Fruit fly (Drosophila melanogaster): ENCODE data around the gene Socs16D.

Gene Socs16D

dm6 chrX:17852457-17852856 is 25.1 kb upstream of the Socs16D start, which contains the start of gene CG32554 (continued):
- TF ChIP-seq Myb (GFP tag; optimal IDR thresholded peaks at IDR 0.05) (peak; percentile 61), CG6689 (GFP tag; IDR thresholded peaks at IDR 0.05) (no peak), MBD-R2 (GFP tag; IDR thresholded peaks at IDR 0.05) (peak; percentile 69), chm (GFP tag; IDR thresholded peaks at IDR 0.05) (no peak), crp (GFP tag; optimal IDR thresholded peaks at IDR 0.05) (peak in 1 of 2 experiments; percentile 60), esg (GFP tag; conservative IDR thresholded peaks at IDR 0.05) (no peak), CG2889 (GFP tag; IDR thresholded peaks at IDR 0.05) (no peak), scrt (GFP tag; optimal IDR thresholded peaks at IDR 0.05) (peak; percentile 16), sim (GFP tag; IDR thresholded peaks at IDR 0.05) (no peak), CG3838 (GFP tag; optimal IDR thresholded peaks at IDR 0.05) (no peak), CG4328 (GFP tag; optimal IDR thresholded peaks at IDR 0.05) (no peak), CG13296 (GFP tag; optimal IDR thresholded peaks at IDR 0.05) (no peak), CG34422 (GFP tag; IDR thresholded peaks at IDR 0.05) (no peak), zen2 (GFP tag; IDR thresholded peaks at IDR 0.05; ENCODE audit: partially characterized antibody) (peak; percentile 91), crol (GFP tag; IDR thresholded peaks at IDR 0.05) (no peak), CG14441 (GFP tag; IDR thresholded peaks at IDR 0.05) (no peak), ci (GFP tag; IDR thresholded peaks at IDR 0.05) (no peak), Dp (GFP tag; optimal IDR thresholded peaks at IDR 0.05) (peak; percentile 81), CG31388 (GFP tag; optimal IDR thresholded peaks at IDR 0.05) (no peak), trem (tag; optimal IDR thresholded peaks at IDR 0.05) (peak; percentile 95), Dip2 (GFP tag; IDR thresholded peaks at IDR 0.05) (no peak), Atf3 (GFP tag; optimal IDR thresholded peaks at IDR 0.05) (no peak), CG13123 (GFP tag; optimal IDR thresholded peaks at IDR 0.05) (no peak), CG6813 (GFP tag; optimal IDR thresholded peaks at IDR 0.05) (no peak), CG12104 (GFP tag; optimal IDR thresholded peaks at IDR 0.05) (no peak), CG14965 (GFP tag; optimal IDR thresholded peaks at IDR 0.05; ENCODE audit: borderline replicate concordance) (no peak), hkb (optimal IDR thresholded peaks at IDR 0.05) (no peak), hkb (GFP tag; IDR thresholded peaks at IDR 0.05) (no peak), Lim3 (GFP tag; IDR thresholded peaks at IDR 0.05) (no peak), Chrac-16 (GFP tag; optimal IDR thresholded peaks at IDR 0.05) (no peak), CG2199 (GFP tag; IDR thresholded peaks at IDR 0.05) (no peak), chinmo (GFP tag; IDR thresholded peaks at IDR 0.05; ENCODE audit: partially characterized antibody) (peak; percentile 83; the same call in 2 of the 4 replicates), cg (GFP tag; optimal IDR thresholded peaks at IDR 0.05) (no peak), wor (GFP tag; IDR thresholded peaks at IDR 0.05) (no peak), CG17568 (GFP tag; optimal IDR thresholded peaks at IDR 0.05) (no peak), Hsf (GFP tag; optimal IDR thresholded peaks at IDR 0.05) (no peak), sna (GFP tag; IDR thresholded peaks at IDR 0.05; ENCODE audit: partially characterized antibody) (peak; percentile 88), disco-r (GFP tag; optimal IDR thresholded peaks at IDR 0.05) (no peak), CG7839 (tag; optimal IDR thresholded peaks at IDR 0.05) (no peak), dpn (GFP tag; optimal IDR thresholded peaks at IDR 0.05) (no peak), dmrt11E (tag; optimal IDR thresholded peaks at IDR 0.05) (no peak), CG30431 (GFP tag; optimal IDR thresholded peaks at IDR 0.05) (no peak), aop (GFP tag; IDR thresholded peaks at IDR 0.05) (no peak), pfk (GFP tag; optimal IDR thresholded peaks at IDR 0.05) (no peak), ftz-f1 (GFP tag; optimal IDR thresholded peaks at IDR 0.05) (no peak), Ada2b (GFP tag; IDR thresholded peaks at IDR 0.05) (no peak), ara (GFP tag; IDR thresholded peaks at IDR 0.05) (no peak), hb (GFP tag; IDR thresholded peaks at IDR 0.05; ENCODE audit: partially characterized antibody) (peak; percentile 83), z (GFP tag; IDR thresholded peaks at IDR 0.05) (no peak), Bgb (GFP tag; IDR thresholded peaks at IDR 0.05; ENCODE audit: partially characterized antibody) (peak; percentile 91), twi (tag; optimal IDR thresholded peaks at IDR 0.05) (no peak), BEAF-32 (GFP tag; optimal IDR thresholded peaks at IDR 0.05) (peak; percentile 83)
